Fruit fly (Drosophila melanogaster) whole organism, pupa: ENCODE measurements around the gene Oatp33Ea.

ENCODE experiments used
- CG15710 ChIP-seq: fragments of 200-800 bp; sonication (Bioruptor generic); optimal IDR thresholded peaks from 2 replicates; lab custom pipeline; 2018; ENCODE audit warnings: missing biosample characterization, mild to moderate bottlenecking, missing genetic modification characterization, moderate library complexity
- CG4496 ChIP-seq: fragments of 200-800 bp; sonication (Bioruptor generic); IDR thresholded peaks from 3 replicates; pipeline ENCODE4 v1.3.6; 2022; ENCODE audit warnings: missing biosample characterization, missing genetic modification characterization
- Pif1B ChIP-seq: fragments of 200-800 bp; sonication (Bioruptor generic); optimal IDR thresholded peaks from 3 replicates; lab custom pipeline; 2016; ENCODE audit warnings: missing biosample characterization, missing genetic modification characterization
- rn ChIP-seq: fragments of 200-800 bp; sonication (Bioruptor generic); IDR thresholded peaks from 2 replicates; pipeline ENCODE4 v1.3.6; 2022; ENCODE audit warnings: missing biosample characterization, missing genetic modification characterization

DNA sequence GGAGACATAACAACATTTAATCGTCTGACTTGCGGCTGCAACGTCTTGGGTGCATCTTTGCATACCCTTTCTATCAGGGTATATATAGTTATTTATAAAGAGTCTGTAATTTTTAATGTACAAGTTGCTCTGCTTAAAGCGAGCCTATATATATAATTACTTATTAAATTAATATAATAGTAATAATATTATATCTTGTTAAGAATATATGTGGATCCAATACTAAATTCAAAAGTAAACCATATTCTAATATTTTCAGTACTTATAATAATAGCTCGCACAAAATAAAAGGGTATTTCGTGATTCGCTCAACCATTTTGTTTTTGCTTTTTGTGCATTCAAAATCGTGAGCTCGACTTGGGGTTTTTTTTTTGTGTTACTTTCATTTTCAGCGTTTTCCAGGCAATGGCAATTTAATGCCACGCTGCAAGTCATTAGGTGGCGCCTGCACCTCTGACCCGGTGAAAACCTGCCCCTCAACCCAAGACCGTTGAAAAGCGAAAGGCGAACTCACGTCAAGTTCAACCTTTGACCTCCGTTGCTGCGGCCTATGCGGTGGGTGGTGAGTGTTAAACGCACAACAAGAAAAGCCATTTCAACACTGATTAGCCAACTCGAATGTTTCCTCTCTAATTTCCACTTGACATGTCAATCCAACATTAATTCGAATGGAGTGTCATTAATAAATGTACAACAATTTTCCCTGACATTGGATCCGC is 40.3 kb upstream of the Oatp33Ea start:
- TF ChIP-seq rn (no peak), CG4496 (GFP tag; lab: Robert Waterston, UW) (no peak), Pif1B (GFP tag; lab: Kevin White, UChicago) (no peak), CG15710 (tag; lab: Kevin White, UChicago) (no peak)
